Fruit fly (Drosophila melanogaster) whole organism: ENCODE results near the gene pim.

Experiments
- CG8478 ChIP-seq: fragments of >200 bp; optimal IDR thresholded peaks from 2 replicates; lab custom pipeline; 2018; ENCODE audit warnings: inconsistent platforms
- Dll ChIP-seq: fragments of >200 bp; optimal IDR thresholded peaks from 2 replicates; lab custom pipeline; 2017
- EcR ChIP-seq, 2 experiments: fragments of >200 bp; optimal IDR thresholded peaks; 2 replicates each; lab custom pipeline; 2017; ENCODE audit warnings: missing biosample characterization in 2 of 2, missing genetic modification characterization in 2 of 2, missing genetic modification reagents in 2 of 2
- pan ChIP-seq: fragments of >200 bp; optimal IDR thresholded peaks from 2 replicates; lab custom pipeline; 2017
- psq ChIP-seq: fragments of >200 bp; optimal IDR thresholded peaks from 2 replicates; lab custom pipeline; 2017
- usp ChIP-seq: fragments of >200 bp; optimal IDR thresholded peaks from 2 replicates; lab custom pipeline; 2017; ENCODE audit warnings: missing biosample characterization, missing genetic modification characterization, mixed read lengths

Gene pim

DNA sequence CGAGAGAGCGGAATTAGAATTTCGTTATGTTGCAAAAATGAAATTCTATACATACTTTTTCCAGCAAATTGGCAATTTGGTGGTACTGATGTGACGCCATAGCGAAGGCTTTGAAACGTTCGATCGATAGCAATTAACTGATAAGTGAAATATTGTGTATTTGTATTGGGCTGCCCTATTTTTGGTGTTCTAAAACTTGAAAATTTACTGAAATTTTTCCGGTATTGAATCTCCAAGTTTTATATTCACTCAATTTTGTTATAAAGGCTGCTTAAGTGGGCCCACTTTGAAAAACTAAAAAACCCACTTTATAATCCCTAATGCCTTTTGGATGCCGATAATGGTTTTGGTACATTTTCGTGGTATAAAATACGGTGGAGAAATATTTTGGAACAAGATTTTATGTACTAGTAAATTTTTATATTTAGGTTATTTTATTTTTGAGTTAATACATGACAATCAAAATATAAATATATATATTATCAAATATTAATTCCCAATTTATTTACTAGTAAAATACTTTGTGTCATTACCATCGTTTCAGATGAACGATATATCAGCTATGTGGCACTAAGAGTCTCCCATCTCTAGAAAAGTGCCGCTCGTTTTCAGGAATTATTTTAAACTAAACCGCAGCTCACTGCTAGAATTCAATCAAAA is at the start of gene pim, which contains the start of gene Cand1:
Gene pim (plus strand): TSS at position 582 of the 660 bp plus-strand sequence.
Gene Cand1 (minus strand): TSS at position 300 of the 660 bp plus-strand sequence.
- TF ChIP-seq EcR (GFP tag; optimal IDR thresholded peaks at IDR 0.05; lab: Kevin White, UChicago) = no peak
- TF ChIP-seq psq (lab: Kevin White, UChicago) = no peak
- TF ChIP-seq pan = no peak
- no peak for TF ChIP-seq usp (GFP tag; lab: Kevin White, UChicago)
- TF ChIP-seq Dll (lab: Kevin White, UChicago) = no peak
- no peak for TF ChIP-seq CG8478 (lab: Kevin White, UChicago)

DNA sequence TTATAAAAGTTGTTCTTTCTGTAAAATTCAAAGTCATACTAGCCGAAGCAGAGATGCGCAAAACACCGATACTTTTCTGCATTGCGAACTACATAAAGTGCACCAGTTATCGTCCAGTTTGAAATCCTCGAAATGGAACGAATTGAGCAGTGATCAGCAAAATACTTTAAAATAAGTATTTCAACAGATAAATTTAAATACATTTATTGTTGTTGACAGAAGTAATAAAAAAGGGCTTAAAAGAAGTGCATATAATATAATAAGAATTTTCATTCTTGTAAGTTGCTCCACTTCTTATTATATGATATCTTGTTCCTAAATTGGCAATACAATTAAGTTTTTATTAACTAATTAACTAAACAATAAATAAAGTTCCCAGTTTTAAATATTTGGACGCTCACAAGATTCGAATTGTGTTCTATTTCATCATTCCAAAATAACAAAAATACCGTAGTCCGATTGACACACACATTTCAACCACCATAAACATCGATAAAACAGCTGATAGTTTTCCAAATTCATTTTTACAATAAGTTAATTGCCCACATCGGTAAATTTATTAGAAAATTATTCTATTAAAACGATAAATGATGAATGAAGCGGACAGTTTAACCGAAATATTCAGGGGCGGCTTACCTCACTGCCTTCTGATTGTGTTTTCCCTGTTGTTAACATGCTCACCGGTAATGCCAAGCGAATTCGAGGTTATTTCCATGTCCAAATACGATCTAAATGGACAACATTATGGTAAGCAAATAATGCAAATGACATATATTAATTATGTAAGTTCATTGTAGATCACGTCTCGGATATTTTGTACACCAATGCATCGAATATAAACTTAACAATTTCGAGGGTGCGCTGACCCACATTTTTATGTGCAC is 48.2 kb upstream of the pim start, which contains the start of the genes Usp14 and CG4972:
Gene Usp14 (minus strand): TSS at position 70 of the 884 bp plus-strand sequence.
Gene CG4972 (plus strand): TSS at position 466 of the 884 bp plus-strand sequence.
- TF ChIP-seq usp (GFP tag; lab: Kevin White, UChicago) (no peak), psq (lab: Kevin White, UChicago) (no peak), CG8478 (lab: Kevin White, UChicago) (no peak), Dll (lab: Kevin White, UChicago) (no peak), pan (no peak), EcR (GFP tag; optimal IDR thresholded peaks at IDR 0.05; lab: Kevin White, UChicago) (no peak)

dm6 chr2L:10315888-10316287 is 46.9 kb upstream of the pim start:
- no peak for TF ChIP-seq psq (lab: Kevin White, UChicago)
- TF ChIP-seq Dll (lab: Kevin White, UChicago) = no peak
- no peak for TF ChIP-seq pan
- no peak for TF ChIP-seq usp (GFP tag; lab: Kevin White, UChicago)
- no peak for TF ChIP-seq EcR (GFP tag; optimal IDR thresholded peaks at IDR 0.05; lab: Kevin White, UChicago)
- no peak for TF ChIP-seq CG8478 (lab: Kevin White, UChicago)

DNA sequence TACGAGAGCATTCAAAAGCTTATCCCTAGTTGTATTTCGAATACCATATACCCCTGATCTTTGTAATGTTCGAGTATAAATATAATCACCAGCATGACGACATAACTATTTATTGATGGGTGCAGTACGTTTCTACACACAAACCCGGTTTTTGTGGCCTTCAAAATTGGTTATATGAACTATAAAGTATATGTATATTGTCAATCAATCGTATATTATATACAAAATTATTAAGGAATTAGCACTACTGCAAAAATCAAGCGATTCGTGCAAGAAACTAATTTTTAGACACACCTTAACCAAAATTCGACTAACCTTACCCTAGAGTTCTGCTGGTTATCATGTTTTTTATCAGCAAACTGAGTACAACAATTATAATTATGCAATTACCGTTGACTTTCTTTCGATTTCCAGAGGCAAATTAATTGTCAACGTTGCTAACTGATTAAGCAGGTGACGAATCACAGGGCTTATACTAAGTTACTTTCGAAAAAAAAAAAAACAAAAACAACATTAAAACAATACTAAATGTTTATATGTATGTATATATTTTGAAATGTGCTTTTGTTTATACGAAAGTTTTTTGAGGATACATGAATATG is 42.5 kb upstream of the pim start:
- no peak for TF ChIP-seq EcR (GFP tag; optimal IDR thresholded peaks at IDR 0.05; lab: Kevin White, UChicago)
- TF ChIP-seq pan = no peak
- TF ChIP-seq Dll (lab: Kevin White, UChicago) = no peak
- TF ChIP-seq psq (lab: Kevin White, UChicago) = no peak
- no peak for TF ChIP-seq CG8478 (lab: Kevin White, UChicago)
- no peak for TF ChIP-seq usp (GFP tag; lab: Kevin White, UChicago)

- TF ChIP-seq psq (lab: Kevin White, UChicago) (no peak), pan (no peak)
These were observed 41.7 kb upstream of the pim start for dm6 chr2L:10321036-10321583.

DNA sequence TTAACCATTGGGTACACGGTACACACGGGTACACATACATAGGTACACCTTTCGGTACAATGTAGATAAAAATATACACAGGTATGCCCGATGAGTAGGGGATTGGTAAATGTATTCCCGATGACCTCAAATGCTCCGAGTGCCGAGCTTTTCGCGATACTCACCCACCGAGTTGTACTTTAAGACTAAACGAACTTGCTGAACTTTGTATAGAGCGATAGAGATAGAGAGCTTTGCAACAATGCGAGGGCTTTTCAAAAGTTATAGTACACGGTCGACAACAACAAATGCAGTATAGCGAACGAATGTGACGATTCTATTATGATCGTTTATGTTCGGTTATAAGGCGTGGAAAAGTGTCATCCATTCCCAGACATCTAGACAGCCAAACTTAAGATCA is 41.2 kb upstream of the pim start:
- TF ChIP-seq Dll (lab: Kevin White, UChicago) = no peak
- peak in 1 of 2 experiments; percentile 41 for TF ChIP-seq EcR (GFP tag; optimal IDR thresholded peaks at IDR 0.05; lab: Kevin White, UChicago)

dm6 chr2L:10322176-10322575 is 40.6 kb upstream of the pim start, which contains the start of gene CG4995:
TSS of gene CG4995 (plus strand) at chr2L:10322476.
- TF ChIP-seq CG8478 (lab: Kevin White, UChicago) (no peak), pan (no peak), EcR (GFP tag; optimal IDR thresholded peaks at IDR 0.05; lab: Kevin White, UChicago) (no peak), psq (lab: Kevin White, UChicago) (no peak), Dll (lab: Kevin White, UChicago) (no peak), usp (GFP tag; lab: Kevin White, UChicago) (no peak)

DNA sequence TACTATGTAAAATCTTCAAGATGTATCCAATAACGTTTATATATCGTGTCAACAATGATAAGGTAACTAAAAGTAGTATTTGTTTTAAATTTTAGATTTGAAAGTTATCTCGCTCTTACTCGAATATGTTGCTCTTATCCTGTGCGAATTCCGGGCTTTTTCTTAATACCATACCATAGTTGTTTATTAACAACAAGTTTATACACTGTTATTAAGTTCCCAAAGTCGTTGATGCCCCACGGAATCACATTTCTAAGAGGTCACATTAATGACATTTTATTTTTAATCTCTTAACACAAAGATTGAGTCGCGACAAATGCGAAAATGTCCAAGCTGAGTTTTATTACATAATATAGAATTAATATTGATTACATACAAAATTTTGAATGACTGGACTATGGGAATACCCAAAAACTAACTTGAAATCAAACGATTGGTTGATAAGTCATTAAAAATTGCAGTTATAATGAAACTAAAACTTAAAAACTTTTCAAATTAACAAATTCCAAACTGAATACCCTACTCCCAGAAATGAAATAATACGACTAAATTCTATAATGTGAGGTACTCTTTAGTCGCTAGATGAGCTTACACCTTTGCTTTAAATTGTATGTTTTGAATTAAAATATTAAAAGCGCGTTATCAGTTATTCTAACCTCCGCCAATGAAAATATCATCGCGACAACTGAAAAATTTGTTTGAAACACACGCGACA is 39.9 kb upstream of the pim start, which contains the start of gene CG5381:
Gene CG5381 (minus strand): TSS at position 330 of the 715 bp plus-strand sequence.
- TF ChIP-seq Dll (lab: Kevin White, UChicago) (no peak), CG8478 (lab: Kevin White, UChicago) (no peak), usp (GFP tag; lab: Kevin White, UChicago) (no peak), EcR (GFP tag; optimal IDR thresholded peaks at IDR 0.05; lab: Kevin White, UChicago) (no peak), pan (no peak), psq (lab: Kevin White, UChicago) (no peak)

DNA sequence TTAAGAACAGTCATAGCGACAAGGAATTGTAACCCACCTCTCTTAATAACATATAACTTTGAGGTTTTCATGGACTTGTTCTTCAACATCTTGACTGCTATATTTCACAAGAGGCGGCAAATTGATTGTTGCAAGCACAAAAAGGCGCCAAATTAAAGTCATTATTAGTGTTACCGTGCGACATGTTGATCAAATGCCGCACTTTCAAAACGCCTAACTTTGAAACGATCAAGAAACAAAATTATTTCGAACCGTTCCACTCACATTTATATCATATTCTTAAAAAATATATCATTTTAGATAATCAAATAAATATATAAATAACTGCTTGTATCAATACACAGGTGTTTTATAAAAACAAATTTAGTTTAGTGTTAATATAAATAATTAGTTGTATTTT is 35.0 kb upstream of the pim start, which contains the start of gene RnrL:
Gene RnrL (minus strand): TSS at position 154 of the 400 bp plus-strand sequence.
- no peak for TF ChIP-seq CG8478 (lab: Kevin White, UChicago)
- no peak for TF ChIP-seq EcR (GFP tag; optimal IDR thresholded peaks at IDR 0.05; lab: Kevin White, UChicago)

DNA sequence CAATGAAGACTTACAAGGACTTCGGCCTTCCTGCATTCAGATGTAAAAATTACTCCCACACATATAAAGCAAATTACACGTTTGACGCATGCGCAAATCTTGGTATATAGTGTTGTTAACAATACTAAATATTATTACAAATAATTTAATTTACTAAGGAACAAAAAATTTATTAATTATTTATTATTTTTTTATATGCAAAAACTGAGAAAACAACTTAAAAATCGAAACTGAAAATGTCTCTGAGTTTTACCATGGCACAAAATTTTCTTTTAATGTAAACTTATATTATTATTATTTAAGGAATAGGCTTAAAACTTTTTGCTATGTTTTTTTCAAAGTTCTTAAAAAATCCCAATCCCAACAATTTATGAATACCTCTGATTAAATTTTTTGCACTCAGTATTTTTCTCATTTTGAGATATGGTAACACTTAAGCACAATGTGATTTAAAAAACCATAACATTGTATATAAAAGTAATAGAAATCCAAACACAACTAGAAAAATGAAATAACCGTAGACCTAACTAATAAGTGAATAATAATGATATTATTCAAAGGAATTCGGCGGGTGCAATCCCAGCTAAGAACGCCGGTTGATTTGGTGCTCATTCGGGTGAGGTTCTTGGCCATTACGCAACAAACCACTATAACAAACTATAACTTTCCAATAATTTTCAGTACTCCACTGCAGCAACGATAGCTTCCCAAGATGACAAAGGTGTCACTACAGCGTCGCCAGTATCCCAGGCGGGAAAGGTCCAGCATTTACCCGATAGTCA is 31.5 kb upstream of the pim start, which contains the start of the genes Schip1 and Cox10:
Gene Schip1 (minus strand): TSS at position 51 of the 782 bp plus-strand sequence.
Gene Cox10 (plus strand): TSS at position 406 of the 782 bp plus-strand sequence.
- TF ChIP-seq psq (lab: Kevin White, UChicago) (no peak), Dll (lab: Kevin White, UChicago) (no peak), usp (GFP tag; lab: Kevin White, UChicago) (no peak), EcR (GFP tag; optimal IDR thresholded peaks at IDR 0.05; lab: Kevin White, UChicago) (no peak), pan (no peak), CG8478 (lab: Kevin White, UChicago) (no peak)
